Worm (Caenorhabditis elegans) whole organism, L4/young adult: ENCODE results near the gene ugt-45.

Experiments used
- W03F9.2 ChIP-seq: fragments of 150-350 bp; optimal IDR thresholded peaks from 2 replicates; lab custom pipeline; 2014; ENCODE audit warnings: missing biosample characterization, missing genetic modification characterization
- dao-5 ChIP-seq: sonication (generic microtip); optimal IDR thresholded peaks from 2 replicates; lab custom pipeline; 2016; ENCODE audit warnings: missing genotype, missing genetic modification characterization, moderate library complexity, missing compliant biosample characterization
- him-1 ChIP-seq: sonication (generic microtip); optimal IDR thresholded peaks from 2 replicates; lab custom pipeline; 2016; ENCODE audit warnings: missing genotype, missing genetic modification reagents, missing genetic modification characterization, missing compliant biosample characterization

DNA sequence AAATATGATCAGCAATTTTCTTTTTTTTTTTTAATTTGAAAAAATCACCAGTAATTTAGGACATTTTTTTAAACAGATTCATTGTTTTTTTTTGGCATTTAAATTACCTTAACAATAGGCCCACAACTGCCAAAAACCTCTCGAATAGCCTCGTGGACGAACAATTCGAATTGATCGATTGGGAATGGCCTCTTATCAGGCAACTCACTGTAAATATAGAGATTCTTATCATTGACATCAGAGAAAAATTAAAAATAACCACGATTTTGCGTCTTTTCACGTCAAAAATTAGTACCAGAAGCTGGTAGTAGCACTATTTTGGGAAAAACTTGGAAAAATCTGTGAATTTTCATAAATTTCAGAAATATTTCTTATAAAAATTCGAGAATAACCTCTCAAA, 28.9 kb downstream of the ugt-45 start:
- no peak for TF ChIP-seq W03F9.2
- TF ChIP-seq him-1 = no peak
- no peak for TF ChIP-seq dao-5 (tag; lab: Kevin White, UChicago)
